Worm (Caenorhabditis elegans): ENCODE data around the gene phf-31.

DNA sequence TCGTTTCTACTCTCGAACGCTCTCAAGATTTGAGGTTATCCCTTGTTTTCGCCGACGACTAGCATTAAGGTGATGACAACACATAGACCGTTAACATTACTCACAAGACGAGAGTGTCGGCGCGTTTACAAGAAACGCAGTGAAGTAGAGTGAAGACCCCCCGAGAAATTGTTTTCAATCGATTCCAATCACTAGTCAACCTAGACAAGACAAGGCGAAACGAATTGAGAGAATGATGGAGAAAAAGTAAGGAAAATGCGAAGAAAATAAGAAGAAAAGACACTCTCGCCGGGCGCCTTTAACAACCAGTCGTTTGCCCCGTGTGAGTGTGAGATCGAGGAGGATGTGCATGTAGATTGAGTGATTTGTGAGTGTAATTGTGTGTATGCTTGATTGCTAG lies 2.7 kb downstream of the phf-31 start:
- TF ChIP-seq him-1 (tag; optimal IDR thresholded peaks at IDR 0.05): no peak
- TF ChIP-seq W03F9.2 (tag; optimal IDR thresholded peaks at IDR 0.05): no peak
